Fruit fly (Drosophila melanogaster) whole organism, embryonic: ENCODE measurements around the gene Bacc.

Experiments
- CrebB ChIP-seq: fragments of 200-800 bp; sonication (Bioruptor generic); optimal IDR thresholded peaks from 3 replicates; lab custom pipeline; 2018; ENCODE audit warnings: missing biosample characterization, mild to moderate bottlenecking, missing genetic modification characterization
- Ptx1 ChIP-seq: fragments of 200-800 bp; sonication (Bioruptor generic); IDR thresholded peaks from 2 replicates; pipeline ENCODE4 v1.3.6; 2022; ENCODE audit warnings: missing biosample characterization, missing genetic modification characterization

DNA sequence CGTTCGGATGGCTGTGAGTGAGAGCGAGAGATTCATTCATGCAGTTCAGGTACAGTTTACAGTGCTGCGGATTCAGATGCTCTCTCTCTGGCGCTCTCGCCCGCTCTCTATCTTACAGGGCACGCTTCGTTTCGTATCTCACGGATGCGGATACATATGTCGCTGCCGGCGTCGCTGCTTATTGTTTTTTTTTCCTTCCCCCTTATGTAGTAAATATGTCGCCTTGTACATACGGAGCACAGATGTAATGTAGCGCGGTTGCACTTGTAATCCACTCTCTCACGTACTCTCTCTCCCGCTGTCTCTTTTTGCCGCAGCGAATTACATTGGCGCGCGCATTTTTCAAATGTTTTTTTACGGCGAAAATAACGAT lies 3.1 kb downstream of the Bacc start:
- TF ChIP-seq Ptx1 (GFP tag; lab: Robert Waterston, UW), result no peak
- no peak for TF ChIP-seq CrebB (tag; lab: Kevin White, UChicago)
